Fruit fly (Drosophila melanogaster) whole organism, wandering third instar larva: ENCODE data around the gene CG42780.

Experiments used
- Abd-B ChIP-seq: fragments of >200 bp; optimal IDR thresholded peaks from 2 replicates; lab custom pipeline; 2017; ENCODE audit warnings: missing biosample characterization, missing genetic modification characterization
- CG9705 ChIP-seq: fragments of 200-800 bp; sonication (Bioruptor generic); optimal IDR thresholded peaks from 2 replicates; lab custom pipeline; 2018; ENCODE audit warnings: missing biosample characterization, mild to moderate bottlenecking, missing genetic modification characterization
- Dfd ChIP-seq: fragments of >200 bp; optimal IDR thresholded peaks from 2 replicates; lab custom pipeline; 2017; ENCODE audit warnings: missing biosample characterization, missing genetic modification characterization
- Hr83 ChIP-seq: fragments of 200-300 bp; sonication (Bioruptor generic); optimal IDR thresholded peaks from 2 replicates; lab custom pipeline; 2016; ENCODE audit warnings: missing biosample characterization, mild to moderate bottlenecking, missing genetic modification characterization, moderate library complexity; ENCODE audit not compliant: poor library complexity, severe bottlenecking
- Vsx2 ChIP-seq: fragments of 200-300, 225-300 bp; sonication (Bioruptor generic); optimal IDR thresholded peaks from 2 replicates; lab custom pipeline; 2018; ENCODE audit warnings: missing biosample characterization, missing genetic modification characterization; ENCODE audit not compliant: partially characterized antibody
- ey ChIP-seq: fragments of 200-800 bp; sonication (Bioruptor generic); optimal IDR thresholded peaks from 2 replicates; lab custom pipeline; 2016; ENCODE audit warnings: missing biosample characterization, missing genetic modification characterization
- foxo ChIP-seq, 2 experiments: fragments of 200-800 bp; sonication (Bioruptor generic); optimal IDR thresholded peaks; 2 replicates in 1 of 2; 3 replicates in 1 of 2; lab custom pipeline; 2016 to 2017; ENCODE audit warnings: missing biosample characterization in 2 of 2, missing genetic modification characterization in 2 of 2
- h ChIP-seq: fragments of 200-800 bp; sonication (Bioruptor generic); optimal IDR thresholded peaks from 3 replicates; lab custom pipeline; 2016; ENCODE audit warnings: missing biosample characterization, mild to moderate bottlenecking, missing genetic modification characterization
- jim ChIP-seq: fragments of 175-275, 200-325 bp; sonication (Bioruptor generic); optimal IDR thresholded peaks from 2 replicates; lab custom pipeline; 2016; ENCODE audit warnings: missing biosample characterization, mild to moderate bottlenecking, missing genetic modification characterization
- lola ChIP-seq: fragments of >200 bp; optimal IDR thresholded peaks from 2 replicates; lab custom pipeline; 2017; ENCODE audit warnings: missing biosample characterization, missing genetic modification characterization
- pan ChIP-seq: fragments of >200 bp; optimal IDR thresholded peaks from 2 replicates; lab custom pipeline; 2017
- psq ChIP-seq: fragments of 200-800 bp; sonication (Bioruptor generic); optimal IDR thresholded peaks from 3 replicates; lab custom pipeline; 2017; ENCODE audit warnings: missing biosample characterization, mild to moderate bottlenecking, missing genetic modification characterization, moderate library complexity
- sage ChIP-seq: fragments of 200-800 bp; sonication (Bioruptor generic); optimal IDR thresholded peaks from 2 replicates; lab custom pipeline; 2016; ENCODE audit warnings: missing biosample characterization, mild to moderate bottlenecking, missing genetic modification characterization
- usp ChIP-seq: fragments of >200 bp; optimal IDR thresholded peaks from 2 replicates; lab custom pipeline; 2017; ENCODE audit warnings: missing biosample characterization, missing genetic modification characterization

dm6 chrX:7335524-7335991 lies 3.6 kb upstream of the CG42780 start:
- peak; percentile 67 for TF ChIP-seq psq (GFP tag; lab: Kevin White, UChicago)
- TF ChIP-seq sage = peak; percentile 46
- no peak for TF ChIP-seq usp (GFP tag; lab: Kevin White, UChicago)
- TF ChIP-seq h (GFP tag; lab: Kevin White, UChicago) = peak; percentile 78
- TF ChIP-seq Hr83 = no peak
- no peak for TF ChIP-seq pan (lab: Kevin White, UChicago)
- no peak for TF ChIP-seq Abd-B (GFP tag; lab: Kevin White, UChicago)
- no peak for TF ChIP-seq Vsx2 (GFP tag; lab: Kevin White, UChicago)
- no peak for TF ChIP-seq jim (GFP tag; lab: Kevin White, UChicago)
- TF ChIP-seq CG9705 (GFP tag; lab: Kevin White, UChicago) = peak; percentile 41
- TF ChIP-seq Dfd (GFP tag; lab: Kevin White, UChicago) = no peak
- TF ChIP-seq ey (GFP tag; lab: Kevin White, UChicago) = peak; percentile 79
- TF ChIP-seq foxo (GFP tag; optimal IDR thresholded peaks at IDR 0.05; lab: Kevin White, UChicago) = peak in 1 of 2 experiments; percentile 89
- no peak for TF ChIP-seq lola
